Worm (Caenorhabditis elegans): ENCODE results near the gene aat-1.
A peak's percentile ranks its signal among the peaks of the same experiment; 100 is the strongest.

aat-1 gene

DNA sequence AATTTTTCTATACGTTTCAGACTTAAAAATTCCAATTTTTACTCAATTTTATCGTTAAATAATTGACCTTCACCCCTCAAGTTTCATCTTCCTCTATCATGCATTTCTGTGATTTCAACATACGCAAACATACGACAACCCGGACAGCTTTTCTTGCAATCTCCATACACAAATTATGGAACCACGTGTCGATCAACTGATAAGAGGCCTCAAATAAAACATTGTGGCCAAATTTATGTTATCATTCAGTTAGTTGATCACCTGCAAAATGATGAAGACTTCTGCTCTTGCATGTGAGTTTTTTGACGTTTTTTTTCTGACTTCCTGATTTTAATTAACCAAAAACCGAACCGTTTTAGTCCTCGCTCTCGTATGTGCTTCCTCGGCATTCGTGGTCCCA lies 8.0 kb downstream of the aat-1 start, which contains the start of gene spp-18 (continued):
- TF ChIP-seq lin-1 (GFP tag; IDR thresholded peaks at IDR 0.05) = 0 out of 2 replicates have a peak, but pooled peaks have one; percentile 20
- TF ChIP-seq F44E2.7 (GFP tag; IDR thresholded peaks at IDR 0.05) = no peak
- no peak for TF ChIP-seq nhr-76 (tag; optimal IDR thresholded peaks at IDR 0.05)
- TF ChIP-seq aly-2 (tag; optimal IDR thresholded peaks at IDR 0.05) = no peak
- no peak for TF ChIP-seq Y105C5A.15 (GFP tag; IDR thresholded peaks at IDR 0.05)
- TF ChIP-seq dpl-1 (GFP tag; optimal IDR thresholded peaks at IDR 0.05) = no peak
- no peak for TF ChIP-seq nhr-237 (tag; optimal IDR thresholded peaks at IDR 0.05)
- no peak for TF ChIP-seq lin-13 (GFP tag; optimal IDR thresholded peaks at IDR 0.05)
- TF ChIP-seq fkh-10 (GFP tag; optimal IDR thresholded peaks at IDR 0.05) = no peak
- no peak for TF ChIP-seq nhr-25 (tag; optimal IDR thresholded peaks at IDR 0.05; ENCODE audit: borderline replicate concordance, insufficient read depth)
- TF ChIP-seq ces-1 (GFP tag; optimal IDR thresholded peaks at IDR 0.05) = no peak
- TF ChIP-seq ZK337.2 (GFP tag; IDR thresholded peaks at IDR 0.05) = no peak
- TF ChIP-seq sdz-12 (GFP tag; optimal IDR thresholded peaks at IDR 0.05) = no peak
- no peak for TF ChIP-seq daf-16 (GFP tag; optimal IDR thresholded peaks at IDR 0.05)
- TF ChIP-seq daf-16 (tag; optimal IDR thresholded peaks at IDR 0.05) = peak; percentile 62
- no peak for TF ChIP-seq ceh-82 (tag; optimal IDR thresholded peaks at IDR 0.05)
- TF ChIP-seq madf-5 (GFP tag; IDR thresholded peaks at IDR 0.05) = no peak
- TF ChIP-seq nhr-42 (GFP tag; IDR thresholded peaks at IDR 0.05) = no peak
- TF ChIP-seq lin-15B (tag; optimal IDR thresholded peaks at IDR 0.05) = no peak

DNA sequence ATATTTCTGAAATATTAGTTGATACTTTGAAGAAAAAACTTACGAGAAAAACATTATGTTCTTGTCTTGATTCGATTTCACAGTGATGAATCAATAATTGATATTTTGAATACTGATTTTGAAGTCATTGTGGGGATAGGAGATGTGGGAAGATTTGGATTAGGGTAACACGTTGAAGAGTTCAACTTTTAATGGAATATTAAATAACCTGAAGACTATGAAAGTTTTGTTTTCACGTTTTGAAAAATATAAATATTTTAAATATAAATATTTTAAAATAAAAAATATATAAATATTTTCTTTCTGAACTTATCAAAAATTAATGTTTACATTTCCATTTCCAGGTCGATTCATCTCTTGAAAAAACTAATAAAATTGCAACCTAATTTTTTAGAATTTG lies 9.1 kb downstream of the aat-1 start, which contains the start of gene pei-1:
TSS of gene pei-1 (minus strand) at position 101 of the 400 bp plus-strand sequence.
- no peak for TF ChIP-seq nhr-41 (GFP tag; IDR thresholded peaks at IDR 0.05)
- TF ChIP-seq mes-2 (tag; optimal IDR thresholded peaks at IDR 0.05; ENCODE audit: poor library complexity, severe bottlenecking) = no peak
- no peak for TF ChIP-seq ztf-11 (tag; optimal IDR thresholded peaks at IDR 0.05)
- no peak for TF ChIP-seq aha-1 (tag)
- TF ChIP-seq nhr-11 (tag; optimal IDR thresholded peaks at IDR 0.05) = no peak
- no peak for TF ChIP-seq zfp-2 (tag; optimal IDR thresholded peaks at IDR 0.05)

DNA sequence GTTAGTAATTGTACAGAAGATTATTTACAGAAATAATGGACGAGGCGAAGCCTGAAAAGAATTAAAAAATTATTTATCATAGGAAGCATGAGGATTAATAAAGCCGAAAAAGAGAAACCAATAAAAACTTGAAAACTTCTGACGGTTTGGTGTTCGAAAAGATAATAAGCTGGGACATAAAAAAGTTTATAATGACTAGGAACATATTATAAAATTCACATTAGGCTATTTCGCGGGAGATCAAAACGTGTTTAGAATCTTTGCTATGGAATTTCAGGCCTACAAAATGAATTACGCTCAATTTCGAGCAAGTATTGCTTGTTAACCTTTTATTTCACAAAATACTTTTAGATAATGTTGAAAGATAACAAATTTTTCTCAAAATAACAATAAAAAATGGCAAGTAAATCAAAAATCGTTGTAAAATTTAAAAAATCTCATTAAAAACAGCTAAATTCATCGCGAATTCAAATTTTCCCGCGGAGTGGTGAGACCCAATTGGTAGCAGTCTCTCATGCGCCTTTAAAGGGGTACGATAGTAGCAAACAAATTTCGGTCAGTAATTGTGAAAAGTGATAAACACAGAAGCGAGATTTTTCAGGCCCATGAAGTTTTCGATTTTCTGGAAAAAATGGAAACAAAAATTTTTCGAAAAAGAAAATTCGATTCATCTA lies 12.6 kb downstream of the aat-1 start, which contains the start of gene trcs-1:
TSS of gene trcs-1 (minus strand) at position 51 of the 674 bp plus-strand sequence.
- 0 out of 2 replicates have a peak, but pooled peaks have one; percentile 46 for TF ChIP-seq Y48G9A.11 (GFP tag; IDR thresholded peaks at IDR 0.05)
- peak; percentile 54 for TF ChIP-seq F49E8.2 (tag; optimal IDR thresholded peaks at IDR 0.05; ENCODE audit: borderline replicate concordance)
- peak; percentile 88 for TF ChIP-seq snpc-1.2 (GFP tag; IDR thresholded peaks at IDR 0.05)
- TF ChIP-seq lin-38 (GFP tag; IDR thresholded peaks at IDR 0.05) = no peak; the same call in 1 of the 2 replicates
- no peak for TF ChIP-seq mep-1 (tag; optimal IDR thresholded peaks at IDR 0.05)

ce11 chrIV:9584352-9584751 lies 17.1 kb downstream of the aat-1 start:
- TF ChIP-seq set-16 (GFP tag; IDR thresholded peaks at IDR 0.05) = no peak
- TF ChIP-seq unc-62 (GFP tag; optimal IDR thresholded peaks at IDR 0.05 in 1 of 2) = peak in 1 of 2 experiments; percentile 92
- no peak for TF ChIP-seq unc-62 (tag; optimal IDR thresholded peaks at IDR 0.05)

DNA sequence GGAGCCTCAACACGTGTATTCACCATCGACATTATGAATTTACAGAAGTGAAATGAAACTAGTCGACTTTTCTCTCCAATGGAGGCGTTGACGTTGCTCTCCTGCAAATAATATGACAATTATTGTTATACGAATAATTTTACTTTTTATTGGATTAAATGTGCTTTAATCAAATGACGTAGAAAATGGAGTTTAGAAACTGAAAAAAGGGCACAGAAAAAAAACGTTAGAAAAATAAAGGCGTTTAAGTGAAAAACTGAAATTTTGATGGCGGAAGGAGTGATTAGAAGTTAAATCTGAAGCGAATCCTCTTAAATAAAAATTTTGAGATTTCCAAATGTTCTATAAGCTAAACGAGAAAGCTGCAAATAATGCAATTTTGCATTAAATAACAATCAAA lies 21.5 kb downstream of the aat-1 start, which contains the start of gene npr-2:
TSS of gene npr-2 (minus strand) at position 101 of the 400 bp plus-strand sequence.
- TF ChIP-seq saeg-2 (GFP tag; IDR thresholded peaks at IDR 0.05) (no peak), fos-1 (tag; optimal IDR thresholded peaks at IDR 0.05) (no peak), mxl-3 (GFP tag; optimal IDR thresholded peaks at IDR 0.05) (no peak)
